Fruit fly (Drosophila melanogaster) whole organism, adult: ENCODE measurements around the gene CG7378.

Experiments used
- CG11617 ChIP-seq: fragments of 200-800 bp; sonication (Bioruptor generic); optimal IDR thresholded peaks from 2 replicates; lab custom pipeline; 2017; ENCODE audit warnings: mild to moderate bottlenecking, missing biosample characterization, missing genetic modification reagents, missing genetic modification characterization
- CG12768 ChIP-seq: fragments of 200-800 bp; sonication (Bioruptor generic); optimal IDR thresholded peaks from 2 replicates; lab custom pipeline; 2017; ENCODE audit warnings: missing biosample characterization, missing genetic modification characterization, mild to moderate bottlenecking, moderate library complexity, missing genetic modification reagents
- CG14711 ChIP-seq: fragments of 200-800 bp; sonication (Bioruptor generic); optimal IDR thresholded peaks from 2 replicates; lab custom pipeline; 2018; ENCODE audit warnings: missing biosample characterization, mild to moderate bottlenecking, missing genetic modification characterization, moderate library complexity
- CG1620 ChIP-seq: fragments of 200-800 bp; sonication (Bioruptor generic); optimal IDR thresholded peaks from 2 replicates; lab custom pipeline; 2016; ENCODE audit warnings: missing biosample characterization, missing genetic modification characterization
- CG33017 ChIP-seq: fragments of 200-800 bp; sonication (Bioruptor generic); optimal IDR thresholded peaks from 2 replicates; lab custom pipeline; 2018; ENCODE audit warnings: missing biosample characterization, mild to moderate bottlenecking, missing genetic modification characterization, moderate library complexity
- CG5204 ChIP-seq: fragments of 200-800 bp; sonication (Bioruptor generic); optimal IDR thresholded peaks from 2 replicates; lab custom pipeline; 2016; ENCODE audit warnings: missing biosample characterization, missing genetic modification characterization
- CG7045 ChIP-seq: fragments of 200-800 bp; sonication (Bioruptor generic); optimal IDR thresholded peaks from 2 replicates; lab custom pipeline; 2017; ENCODE audit warnings: missing biosample characterization, mild to moderate bottlenecking, missing genetic modification characterization
- CG7101 ChIP-seq: fragments of 200-800 bp; sonication (Bioruptor generic); optimal IDR thresholded peaks from 2 replicates; lab custom pipeline; 2018; ENCODE audit warnings: missing biosample characterization, mild to moderate bottlenecking, missing genetic modification characterization, moderate library complexity
- Clk ChIP-seq: fragments of 200-800 bp; sonication (Bioruptor generic); optimal IDR thresholded peaks from 2 replicates; lab custom pipeline; 2017; ENCODE audit warnings: missing biosample characterization, missing genetic modification characterization
- Crg-1 ChIP-seq: fragments of 200-800 bp; sonication (Bioruptor generic); optimal IDR thresholded peaks from 2 replicates; lab custom pipeline; 2016; ENCODE audit warnings: missing biosample characterization, missing genetic modification characterization
- Hr96 ChIP-seq: fragments of 200-800 bp; sonication (Bioruptor generic); optimal IDR thresholded peaks from 2 replicates; lab custom pipeline; 2016; ENCODE audit warnings: missing biosample characterization, missing genetic modification characterization
- Mnt ChIP-seq: fragments of 200-800 bp; sonication (Bioruptor generic); optimal IDR thresholded peaks from 2 replicates; lab custom pipeline; 2016; ENCODE audit warnings: missing biosample characterization, mild to moderate bottlenecking, missing genetic modification characterization
- bab1 ChIP-seq: fragments of 200-800 bp; sonication (Bioruptor generic); optimal IDR thresholded peaks from 3 replicates; lab custom pipeline; 2019; ENCODE audit warnings: missing biosample characterization, mild to moderate bottlenecking, missing genetic modification characterization, moderate library complexity
- cic ChIP-seq: fragments of 200-800 bp; sonication (Bioruptor generic); optimal IDR thresholded peaks from 2 replicates; lab custom pipeline; 2017; ENCODE audit warnings: missing biosample characterization, mild to moderate bottlenecking, missing genetic modification characterization, moderate library complexity
- cnc ChIP-seq, 2 experiments: fragments of >200 bp; optimal IDR thresholded peaks; 2 replicates each; lab custom pipeline; 2017
- kay ChIP-seq: fragments of 200-800 bp; sonication (Bioruptor generic); peaks from one replicate; lab custom pipeline; 2016; ENCODE audit warnings: missing biosample characterization, missing genetic modification characterization, borderline replicate concordance
- ovo ChIP-seq: fragments of 200-800 bp; sonication (Bioruptor generic); optimal IDR thresholded peaks from 2 replicates; lab custom pipeline; 2016; ENCODE audit warnings: missing biosample characterization, missing genetic modification characterization
- pad ChIP-seq: fragments of 200-800 bp; sonication (Bioruptor generic); optimal IDR thresholded peaks from 3 replicates; lab custom pipeline; 2017; ENCODE audit warnings: missing biosample characterization, missing genetic modification characterization, mild to moderate bottlenecking, moderate library complexity, missing genetic modification reagents
- tj ChIP-seq: fragments of 200-800 bp; sonication (Bioruptor generic); optimal IDR thresholded peaks from 3 replicates; lab custom pipeline; 2017; ENCODE audit warnings: missing biosample characterization, mild to moderate bottlenecking, missing genetic modification characterization, moderate library complexity
- toe ChIP-seq: fragments of 200-800 bp; sonication (Bioruptor generic); optimal IDR thresholded peaks from 2 replicates; lab custom pipeline; 2016; ENCODE audit warnings: missing biosample characterization, missing genetic modification characterization

The CG7378 gene

DNA sequence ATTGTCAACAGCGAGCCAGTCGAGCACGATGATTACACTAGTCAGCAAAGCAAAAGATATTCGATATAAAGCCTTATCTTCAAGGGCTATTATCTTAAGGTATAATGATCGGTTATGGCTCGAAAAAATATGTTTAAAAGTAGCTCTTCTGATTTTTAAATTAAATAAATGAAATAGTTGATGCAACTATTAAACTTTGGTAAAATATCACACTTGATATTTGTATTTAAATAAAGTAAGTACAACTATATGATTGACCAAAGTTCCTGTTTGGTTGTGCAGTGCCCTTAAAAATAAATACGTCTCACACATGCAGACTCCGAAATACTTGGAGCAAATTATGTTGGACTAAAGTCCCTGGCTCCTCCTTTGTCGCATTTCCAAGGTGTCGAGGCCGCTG is 2.3 kb upstream of the CG7378 start:
- TF ChIP-seq CG11617 (GFP tag; lab: Kevin White, UChicago): no peak
- TF ChIP-seq cnc (optimal IDR thresholded peaks at IDR 0.05; lab: Kevin White, UChicago): no peak
- no peak for TF ChIP-seq kay (GFP tag; lab: Kevin White, UChicago)
- TF ChIP-seq CG12768: no peak
- TF ChIP-seq Crg-1 (GFP tag; lab: Kevin White, UChicago): no peak
- no peak for TF ChIP-seq CG14711 (tag; lab: Kevin White, UChicago)

DNA sequence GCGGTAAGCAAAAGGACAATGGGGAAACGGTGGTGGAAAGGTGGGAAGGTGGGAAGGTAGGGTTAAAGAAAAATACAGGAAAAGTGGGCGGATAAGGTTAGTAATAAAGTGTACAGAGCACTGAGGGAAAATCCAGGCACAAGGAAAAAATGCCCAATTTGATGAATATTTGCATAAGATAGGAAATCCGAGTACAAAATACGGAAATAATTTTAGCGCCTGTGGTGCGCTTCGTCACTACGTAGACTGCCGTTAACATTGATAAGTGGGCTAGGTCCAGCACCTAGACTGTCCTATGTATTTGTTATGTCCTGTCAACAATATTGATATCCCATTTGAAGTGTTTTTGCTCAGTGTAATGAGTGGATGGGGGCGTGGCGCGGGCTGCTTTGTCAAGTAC is 748 bp downstream of the CG7378 start:
- TF ChIP-seq CG12768: no peak
- TF ChIP-seq Crg-1 (GFP tag; lab: Kevin White, UChicago): no peak
- no peak for TF ChIP-seq tj (GFP tag; lab: Kevin White, UChicago)
- TF ChIP-seq CG1620 (GFP tag; lab: Kevin White, UChicago): no peak
- TF ChIP-seq CG11617 (GFP tag; lab: Kevin White, UChicago): no peak
- TF ChIP-seq kay (GFP tag; lab: Kevin White, UChicago): no peak
- TF ChIP-seq Clk: no peak
- no peak for TF ChIP-seq CG7045
- TF ChIP-seq toe: no peak
- no peak for TF ChIP-seq Hr96
- TF ChIP-seq pad (GFP tag; lab: Kevin White, UChicago): no peak
- no peak for TF ChIP-seq CG7101 (tag; lab: Kevin White, UChicago)
- TF ChIP-seq cnc (optimal IDR thresholded peaks at IDR 0.05; lab: Kevin White, UChicago): no peak
- TF ChIP-seq Mnt: no peak
- no peak for TF ChIP-seq bab1

DNA sequence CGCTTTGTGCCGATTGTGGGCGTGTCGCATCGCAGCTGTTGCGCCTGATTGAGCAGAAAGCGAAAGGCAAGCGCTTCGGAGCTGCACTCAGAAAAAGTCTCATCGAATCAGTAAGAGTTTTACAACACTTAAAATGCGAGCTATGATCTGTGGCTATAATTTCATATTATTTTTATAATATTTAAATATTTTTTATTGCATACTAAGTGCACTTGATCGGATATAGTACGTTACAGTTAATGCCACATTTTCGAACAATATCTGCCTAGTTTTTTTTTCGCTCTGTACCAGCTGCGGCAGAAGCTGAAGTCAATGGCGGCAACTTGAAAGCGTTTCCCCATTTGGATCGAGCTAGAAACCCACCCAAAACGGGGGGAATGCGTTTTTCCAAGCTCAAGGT is 2.6 kb downstream of the CG7378 start:
- TF ChIP-seq CG7045 (no peak), CG33017 (tag; lab: Kevin White, UChicago) (no peak)

DNA sequence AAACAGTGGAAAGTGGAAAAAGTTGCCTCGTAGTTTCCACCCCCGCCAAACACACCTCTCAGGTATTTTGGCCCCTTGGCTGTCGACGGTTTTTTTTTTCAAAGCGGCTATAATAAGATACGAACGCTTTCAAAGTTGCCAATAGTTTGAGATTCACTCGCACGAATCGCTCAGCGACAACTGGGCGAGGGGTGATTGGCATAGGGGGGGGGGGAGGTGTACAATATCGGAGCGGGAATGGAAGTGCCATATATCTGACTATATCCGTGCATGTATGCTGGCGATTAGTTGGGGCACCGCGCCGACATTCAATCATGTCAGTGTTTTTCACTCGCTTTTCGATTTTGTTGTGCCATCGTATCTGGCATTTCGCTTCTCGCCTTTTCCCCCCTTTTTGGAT is 4.9 kb downstream of the CG7378 start:
- no peak for TF ChIP-seq cic
- no peak for TF ChIP-seq Mnt
- TF ChIP-seq cnc (optimal IDR thresholded peaks at IDR 0.05; lab: Kevin White, UChicago): no peak

DNA sequence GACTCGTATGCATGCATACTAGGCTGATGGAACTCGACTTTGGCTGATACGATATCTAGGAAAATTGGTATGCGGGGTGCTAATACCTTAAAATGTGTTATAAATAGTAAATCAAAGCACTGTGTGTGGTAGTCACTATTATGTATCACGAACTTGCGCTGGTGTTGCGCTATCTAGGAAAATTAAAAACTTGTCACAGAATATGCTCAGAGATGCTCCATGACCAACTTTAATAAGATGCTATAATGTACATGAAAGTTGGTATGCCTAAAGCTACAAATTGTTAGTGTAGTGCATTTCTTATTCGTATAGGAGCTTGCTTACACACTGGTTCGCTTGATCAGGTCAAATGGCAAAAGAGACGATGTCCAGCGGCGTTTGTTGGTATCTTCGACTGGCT is 10.6 kb downstream of the CG7378 start:
- no peak for TF ChIP-seq Clk
- TF ChIP-seq kay (GFP tag; lab: Kevin White, UChicago): no peak

DNA sequence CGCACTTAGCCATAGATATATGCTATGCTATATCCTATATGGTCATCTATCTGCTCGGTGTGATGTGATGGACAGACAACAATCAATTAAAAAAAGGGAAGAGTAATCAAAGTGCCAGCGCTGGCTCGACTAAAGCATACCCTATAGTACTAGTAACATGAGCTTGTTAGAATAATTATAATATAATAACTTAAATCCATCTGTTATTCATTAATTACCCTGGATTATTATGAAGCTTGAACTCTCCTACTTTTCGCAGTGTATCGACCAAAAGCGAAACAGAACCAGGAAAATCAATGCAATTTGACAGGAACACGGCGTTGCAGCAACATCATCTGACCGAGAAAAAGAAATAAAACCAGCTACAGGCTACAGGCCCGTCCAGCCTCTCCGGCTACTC is 13.1 kb downstream of the CG7378 start:
- TF ChIP-seq CG11617 (GFP tag; lab: Kevin White, UChicago): no peak
- TF ChIP-seq bab1: no peak

DNA sequence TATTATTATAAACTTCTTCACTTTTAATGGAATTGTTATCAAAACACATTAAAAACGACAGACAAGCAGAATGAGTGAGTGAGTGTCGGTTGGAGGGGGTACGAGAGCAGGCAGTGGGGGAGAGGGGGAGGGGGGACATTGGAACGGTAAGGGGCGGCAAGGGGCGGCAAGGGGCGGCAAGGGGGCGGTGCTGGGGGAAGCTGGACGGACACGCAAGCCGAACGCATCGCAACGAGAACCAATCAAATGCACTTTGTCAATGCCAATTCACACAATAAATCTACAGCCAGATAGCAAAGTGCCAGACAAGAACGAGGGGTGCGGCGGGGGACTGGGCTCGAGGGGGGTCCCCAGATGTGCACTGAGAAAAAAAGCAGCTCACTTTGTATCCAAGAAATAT is 13.6 kb downstream of the CG7378 start:
- TF ChIP-seq pad (GFP tag; lab: Kevin White, UChicago) (peak; percentile 8), cic (no peak)

DNA sequence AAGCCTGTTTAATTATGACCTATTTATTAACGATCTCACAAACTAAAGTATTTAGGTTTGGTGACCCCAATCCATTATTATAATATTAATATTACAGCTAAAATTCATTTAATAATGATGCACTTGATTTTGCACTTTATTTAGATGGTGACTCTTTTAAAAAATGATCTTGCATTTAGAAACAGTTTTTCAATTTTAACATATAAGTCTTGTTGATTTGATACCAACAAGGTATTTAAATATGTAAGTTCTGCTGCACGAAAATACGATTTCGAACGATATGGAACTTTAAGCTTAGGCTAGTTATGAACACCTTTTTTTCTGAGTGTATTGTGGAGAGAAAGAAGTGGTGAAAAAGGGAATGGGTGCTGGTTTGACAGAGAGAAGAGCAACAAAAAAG is 14.0 kb downstream of the CG7378 start:
- TF ChIP-seq cic: no peak
- no peak for TF ChIP-seq CG14711 (tag; lab: Kevin White, UChicago)
- no peak for TF ChIP-seq bab1
- no peak for TF ChIP-seq toe
- TF ChIP-seq tj (GFP tag; lab: Kevin White, UChicago): no peak
- TF ChIP-seq CG5204 (GFP tag; lab: Kevin White, UChicago): no peak
- no peak for TF ChIP-seq pad (GFP tag; lab: Kevin White, UChicago)
- no peak for TF ChIP-seq cnc (optimal IDR thresholded peaks at IDR 0.05; lab: Kevin White, UChicago)
- TF ChIP-seq ovo (GFP tag; lab: Kevin White, UChicago): no peak
- no peak for TF ChIP-seq CG1620 (GFP tag; lab: Kevin White, UChicago)
- no peak for TF ChIP-seq Mnt
- TF ChIP-seq Crg-1 (GFP tag; lab: Kevin White, UChicago): no peak
- TF ChIP-seq CG7101 (tag; lab: Kevin White, UChicago): no peak

DNA sequence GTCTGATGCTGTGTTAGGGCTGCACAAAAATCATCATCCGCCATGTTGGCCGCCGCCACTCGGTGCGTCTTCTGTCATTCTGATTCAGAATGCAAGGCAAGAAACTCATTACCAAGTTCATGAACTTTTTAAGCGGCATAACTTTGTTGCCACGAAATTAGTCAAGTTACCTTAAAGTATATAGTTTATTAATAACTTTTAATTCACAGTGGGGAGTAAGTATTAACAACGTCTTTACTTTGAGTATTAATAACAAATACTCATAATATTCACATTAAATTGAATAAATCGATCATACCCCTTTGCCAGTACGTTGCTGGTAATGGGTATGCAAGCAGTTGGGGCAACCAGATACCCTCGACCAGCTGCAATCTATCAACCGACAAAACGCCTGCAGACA is 17.4 kb downstream of the CG7378 start:
- no peak for TF ChIP-seq CG1620 (GFP tag; lab: Kevin White, UChicago)
- TF ChIP-seq Crg-1 (GFP tag; lab: Kevin White, UChicago): no peak
- TF ChIP-seq bab1: no peak
